Fruit fly (Drosophila melanogaster): ENCODE data around the gene CG17568.
A peak's percentile ranks its signal among the peaks of the same experiment; 100 is the strongest.

The CG17568 gene

DNA sequence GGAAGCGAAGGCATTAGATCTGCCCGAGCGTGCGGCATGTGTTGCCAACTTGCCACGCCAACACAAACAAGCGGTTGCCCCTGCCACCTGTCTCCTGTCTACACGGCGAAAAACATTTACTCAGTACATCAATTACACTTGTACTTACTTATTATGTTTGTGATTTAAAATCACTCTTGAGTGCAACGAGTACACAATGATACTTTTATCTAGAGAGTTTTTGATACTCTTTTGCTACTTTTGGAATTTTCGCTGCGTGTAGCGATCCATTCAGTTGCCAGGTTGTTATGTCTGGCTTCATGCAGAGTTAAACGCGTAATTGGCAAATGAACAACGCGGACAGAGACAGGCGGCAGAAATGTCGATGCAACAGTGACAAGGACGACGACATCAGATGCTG lies 12.2 kb upstream of the CG17568 start (continued):
- TF ChIP-seq CG15601 (tag; optimal IDR thresholded peaks at IDR 0.05) (no peak), Doc3 (GFP tag; IDR thresholded peaks at IDR 0.05; ENCODE audit: partially characterized antibody) (no peak), D (optimal IDR thresholded peaks at IDR 0.05) (no peak), D (GFP tag; optimal IDR thresholded peaks at IDR 0.05) (no peak), crol (GFP tag; IDR thresholded peaks at IDR 0.05) (no peak), mirr (GFP tag; optimal IDR thresholded peaks at IDR 0.05) (no peak), Dad (GFP tag; optimal IDR thresholded peaks at IDR 0.05) (no peak), HLH3B (GFP tag; IDR thresholded peaks at IDR 0.05) (no peak), dmrt11E (tag; optimal IDR thresholded peaks at IDR 0.05) (peak; percentile 26), croc (GFP tag; conservative IDR thresholded peaks at IDR 0.05) (no peak; the same call in 2 of the 3 replicates), Chrac-16 (GFP tag; optimal IDR thresholded peaks at IDR 0.05) (no peak), lilli (GFP tag; optimal IDR thresholded peaks at IDR 0.05) (no peak), Kr (GFP tag; optimal IDR thresholded peaks at IDR 0.05) (no peak), gsb (GFP tag; IDR thresholded peaks at IDR 0.05) (no peak), CG7745 (tag; optimal IDR thresholded peaks at IDR 0.05) (no peak), CG9932 (GFP tag; IDR thresholded peaks at IDR 0.05) (no peak), CG33213 (GFP tag; optimal IDR thresholded peaks at IDR 0.05) (no peak), twi (tag; optimal IDR thresholded peaks at IDR 0.05) (peak; percentile 7), B-H1 (GFP tag; IDR thresholded peaks at IDR 0.05) (no peak), shn (GFP tag; optimal IDR thresholded peaks at IDR 0.05) (no peak), ato (GFP tag; IDR thresholded peaks at IDR 0.05; ENCODE audit: partially characterized antibody) (no peak), z (GFP tag; IDR thresholded peaks at IDR 0.05) (no peak), gce (GFP tag; IDR thresholded peaks at IDR 0.05) (no peak), eve (GFP tag; optimal IDR thresholded peaks at IDR 0.05) (no peak), CG10959 (GFP tag; IDR thresholded peaks at IDR 0.05) (peak; percentile 47; the same call in 1 of the 2 replicates), vfl (GFP tag; optimal IDR thresholded peaks at IDR 0.05) (no peak), CG17361 (GFP tag; IDR thresholded peaks at IDR 0.05) (no peak), CG33557 (GFP tag; optimal IDR thresholded peaks at IDR 0.05) (no peak), slbo (GFP tag; IDR thresholded peaks at IDR 0.05) (peak; percentile 42; the same call in 1 of the 2 replicates), D19B (GFP tag; optimal IDR thresholded peaks at IDR 0.05) (no peak), dpn (GFP tag; optimal IDR thresholded peaks at IDR 0.05) (peak in 1 of 2 experiments; percentile 9), disco-r (GFP tag; optimal IDR thresholded peaks at IDR 0.05) (no peak), CG10321 (GFP tag; IDR thresholded peaks at IDR 0.05) (no peak), usp (GFP tag; optimal IDR thresholded peaks at IDR 0.05) (no peak), CG16815 (GFP tag; optimal IDR thresholded peaks at IDR 0.05) (no peak), pho (GFP tag; optimal IDR thresholded peaks at IDR 0.05) (no peak), CG14965 (GFP tag; optimal IDR thresholded peaks at IDR 0.05; ENCODE audit: borderline replicate concordance) (no peak), Antp (GFP tag; optimal IDR thresholded peaks at IDR 0.05) (peak; percentile 9), NK7.1 (GFP tag; optimal IDR thresholded peaks at IDR 0.05) (no peak), CG32532 (GFP tag; IDR thresholded peaks at IDR 0.05) (no peak), CG4360 (GFP tag; IDR thresholded peaks at IDR 0.05) (no peak), prd (optimal IDR thresholded peaks at IDR 0.05) (no peak), prd (GFP tag; IDR thresholded peaks at IDR 0.05) (peak; percentile 66; the same call in 2 of the 3 replicates), tap (tag; optimal IDR thresholded peaks at IDR 0.05) (no peak), jigr1 (GFP tag; IDR thresholded peaks at IDR 0.05) (no peak), sd (tag; optimal IDR thresholded peaks at IDR 0.05) (no peak), CG4707 (GFP tag; optimal IDR thresholded peaks at IDR 0.05) (no peak), Ssrp (tag; optimal IDR thresholded peaks at IDR 0.05) (peak; percentile 10), sens (GFP tag) (peak; percentile 48), CG14860 (GFP tag; IDR thresholded peaks at IDR 0.05; ENCODE audit: partially characterized antibody) (no peak), CG18599 (GFP tag; optimal IDR thresholded peaks at IDR 0.05) (no peak), MESR4 (GFP tag; optimal IDR thresholded peaks at IDR 0.05) (no peak), wdn (GFP tag; IDR thresholded peaks at IDR 0.05) (no peak)
